Worm (Caenorhabditis elegans) whole organism, late embryonic: ENCODE data around the gene B0024.4.

Source experiments
- K02D7.2 ChIP-seq: sonication (generic microtip); optimal IDR thresholded peaks from 2 replicates; lab custom pipeline; 2017; ENCODE audit warnings: mild to moderate bottlenecking, missing genetic modification characterization, missing compliant biosample characterization
- ceh-48 ChIP-seq: sonication (generic microtip); optimal IDR thresholded peaks from 2 replicates; lab custom pipeline; 2016; ENCODE audit warnings: missing genetic modification characterization, inconsistent platforms, missing compliant biosample characterization
- eyg-1 ChIP-seq: sonication (generic microtip); optimal IDR thresholded peaks from 2 replicates; lab custom pipeline; 2016; ENCODE audit warnings: missing genotype, missing genetic modification characterization, missing compliant biosample characterization
- nhr-11 ChIP-seq: fragments of 150-350 bp; optimal IDR thresholded peaks from 2 replicates; lab custom pipeline; 2014; ENCODE audit warnings: missing biosample characterization, missing genetic modification characterization
- syd-9 ChIP-seq: sonication (generic microtip); optimal IDR thresholded peaks from 2 replicates; lab custom pipeline; 2016; ENCODE audit warnings: mild to moderate bottlenecking, missing genetic modification characterization, moderate library complexity, missing compliant biosample characterization
- tbx-2 ChIP-seq: sonication (generic microtip); optimal IDR thresholded peaks from 2 replicates; lab custom pipeline; 2016; ENCODE audit warnings: missing genetic modification characterization, missing compliant biosample characterization

ce11 chrV:10307283-10307682 lies 10.1 kb downstream of the B0024.4 start, which contains the start of gene che-12:
- TF ChIP-seq syd-9 (tag; lab: Kevin White, UChicago) (no peak), eyg-1 (tag; lab: Kevin White, UChicago) (no peak), ceh-48 (no peak), nhr-11 (tag; lab: Kevin White, UChicago) (no peak), tbx-2 (tag; lab: Kevin White, UChicago) (no peak), K02D7.2 (tag; lab: Kevin White, UChicago) (no peak)
